Fruit fly (Drosophila melanogaster) whole organism, embryonic: Measurements from ENCODE around the gene Dif.

Experiments
- CG10543 ChIP-seq: fragments of 200-800 bp; sonication (Bioruptor generic); optimal IDR thresholded peaks from 3 replicates; lab custom pipeline; 2017; ENCODE audit warnings: missing biosample characterization, mild to moderate bottlenecking, missing genetic modification characterization, moderate library complexity
- CG10654 ChIP-seq: fragments of 200-800 bp; sonication (Bioruptor generic); optimal IDR thresholded peaks from 2 replicates; lab custom pipeline; 2016; ENCODE audit warnings: missing biosample characterization, missing genetic modification characterization
- CG11093 ChIP-seq: fragments of 200-800 bp; sonication (Bioruptor generic); IDR thresholded peaks from 3 replicates; pipeline ENCODE4 v1.3.6; 2022; ENCODE audit warnings: missing biosample characterization, missing genetic modification characterization
- CG13424 ChIP-seq: fragments of 200-800 bp; sonication (Bioruptor generic); optimal IDR thresholded peaks from 2 replicates; lab custom pipeline; 2019; ENCODE audit warnings: missing biosample characterization, mild to moderate bottlenecking, missing genetic modification characterization, moderate library complexity
- CG14441 ChIP-seq: fragments of 200-800 bp; sonication (Bioruptor generic); IDR thresholded peaks from 2 replicates; pipeline ENCODE4 v1.3.6; 2022; ENCODE audit warnings: missing biosample characterization, missing genetic modification characterization
- CG14710 ChIP-seq: fragments of 200-800 bp; sonication (Bioruptor generic); optimal IDR thresholded peaks from 3 replicates; lab custom pipeline; 2019; ENCODE audit warnings: missing biosample characterization, mild to moderate bottlenecking, missing genetic modification characterization, moderate library complexity
- CG14965 ChIP-seq: fragments of 200-800 bp; sonication (Bioruptor generic); optimal IDR thresholded peaks from 2 replicates; lab custom pipeline; 2016; ENCODE audit warnings: missing biosample characterization, missing genetic modification characterization, borderline replicate concordance
- CG15479 ChIP-seq: fragments of 200-800 bp; sonication (Bioruptor generic); optimal IDR thresholded peaks from 3 replicates; lab custom pipeline; 2019; ENCODE audit warnings: missing biosample characterization, mild to moderate bottlenecking, missing genetic modification characterization, moderate library complexity
- CG1602 ChIP-seq: fragments of 200-800 bp; sonication (Bioruptor generic); optimal IDR thresholded peaks from 3 replicates; lab custom pipeline; 2016; ENCODE audit warnings: missing biosample characterization, missing genetic modification characterization
- CG1603 ChIP-seq: fragments of 200-800 bp; sonication (Bioruptor generic); optimal IDR thresholded peaks from 2 replicates; lab custom pipeline; 2019; ENCODE audit warnings: missing biosample characterization, mild to moderate bottlenecking, missing genetic modification characterization, moderate library complexity
- CG16815 ChIP-seq: fragments of 200-800 bp; sonication (Bioruptor generic); optimal IDR thresholded peaks from 3 replicates; lab custom pipeline; 2017; ENCODE audit warnings: missing biosample characterization, mild to moderate bottlenecking, missing genetic modification characterization
- CG17328 ChIP-seq: fragments of 200-800 bp; sonication (Bioruptor generic); IDR thresholded peaks from 2 replicates; pipeline ENCODE4 v1.3.6; 2022; ENCODE audit warnings: missing biosample characterization, missing genetic modification characterization
- CG4424 ChIP-seq: fragments of 200-800 bp; sonication (Bioruptor generic); optimal IDR thresholded peaks from 3 replicates; lab custom pipeline; 2016; ENCODE audit warnings: missing biosample characterization, missing genetic modification characterization
- CG4707 ChIP-seq: fragments of 200-800 bp; sonication (Bioruptor generic); optimal IDR thresholded peaks from 2 replicates; lab custom pipeline; 2018; ENCODE audit warnings: missing biosample characterization, mild to moderate bottlenecking, missing genetic modification characterization, moderate library complexity
- CG6654 ChIP-seq: fragments of 200-800 bp; sonication (Bioruptor generic); optimal IDR thresholded peaks from 2 replicates; lab custom pipeline; 2017; ENCODE audit warnings: missing biosample characterization, mild to moderate bottlenecking, missing genetic modification characterization
- CG7556 ChIP-seq: fragments of 200-800 bp; sonication (Bioruptor generic); optimal IDR thresholded peaks from 2 replicates; lab custom pipeline; 2017; ENCODE audit warnings: missing biosample characterization, mild to moderate bottlenecking, missing genetic modification characterization
- CG7786 ChIP-seq: fragments of 200-800 bp; sonication (Bioruptor generic); optimal IDR thresholded peaks from 2 replicates; lab custom pipeline; 2016; ENCODE audit warnings: missing biosample characterization, missing genetic modification characterization
- CG8281 ChIP-seq: fragments of 200-800 bp; sonication (Bioruptor generic); optimal IDR thresholded peaks from 2 replicates; lab custom pipeline; 2018; ENCODE audit warnings: missing biosample characterization, mild to moderate bottlenecking, missing genetic modification characterization, moderate library complexity
- CTCF ChIP-seq: fragments of 200-800 bp; sonication (Bioruptor generic); optimal IDR thresholded peaks from 2 replicates; lab custom pipeline; 2017; ENCODE audit warnings: missing biosample characterization, mild to moderate bottlenecking, missing genetic modification characterization, moderate library complexity
- Dad ChIP-seq: fragments of 200-800 bp; sonication (Bioruptor generic); optimal IDR thresholded peaks from 3 replicates; lab custom pipeline; 2016; ENCODE audit warnings: missing biosample characterization, missing genetic modification characterization
- Ets65A ChIP-seq: fragments of 200-800 bp; sonication (Bioruptor generic); peaks from one replicate; lab custom pipeline; 2016; ENCODE audit warnings: missing biosample characterization, missing genetic modification characterization
- Gsc ChIP-seq: fragments of 200-800 bp; sonication (Bioruptor generic); IDR thresholded peaks from 2 replicates; pipeline ENCODE4 v1.3.6; 2022; ENCODE audit warnings: missing biosample characterization, missing genetic modification characterization
- H15 ChIP-seq: fragments of 200-800 bp; sonication (Bioruptor generic); IDR thresholded peaks from 3 replicates; pipeline ENCODE4 v1.3.6; 2022; ENCODE audit warnings: missing biosample characterization, missing genetic modification characterization
- HmgZ ChIP-seq: fragments of 200-800 bp; sonication (Bioruptor generic); optimal IDR thresholded peaks from 2 replicates; lab custom pipeline; 2018; ENCODE audit warnings: missing biosample characterization, mild to moderate bottlenecking, missing genetic modification characterization
- Hr39 ChIP-seq: fragments of >200 bp; optimal IDR thresholded peaks from 2 replicates; lab custom pipeline; 2017
- Lim3 ChIP-seq: fragments of 200-800 bp; sonication (Bioruptor generic); IDR thresholded peaks from 2 replicates; pipeline ENCODE4 v1.3.6; 2022; ENCODE audit warnings: missing biosample characterization, missing genetic modification characterization
- MBD-R2 ChIP-seq: fragments of 200-800 bp; sonication (Bioruptor generic); IDR thresholded peaks from 2 replicates; pipeline ENCODE4 v1.3.6; 2022; ENCODE audit warnings: missing biosample characterization, missing genetic modification characterization
- Sin3A ChIP-seq: fragments of >200 bp; optimal IDR thresholded peaks from 2 replicates; lab custom pipeline; 2018
- Tbp ChIP-seq: fragments of >200 bp; optimal IDR thresholded peaks from 2 replicates; lab custom pipeline; 2018; ENCODE audit warnings: missing biosample characterization, missing genetic modification characterization
- YL-1 ChIP-seq: fragments of 200-800 bp; sonication (Bioruptor generic); optimal IDR thresholded peaks from 3 replicates; lab custom pipeline; 2017; ENCODE audit warnings: missing biosample characterization, mild to moderate bottlenecking, missing genetic modification characterization
- al ChIP-seq: fragments of 200-800 bp; sonication (Bioruptor generic); IDR thresholded peaks from 2 replicates; pipeline ENCODE4 v1.3.6; 2022; ENCODE audit warnings: missing biosample characterization, missing genetic modification characterization
- ash1 ChIP-seq: fragments of 200-800 bp; sonication (Bioruptor generic); optimal IDR thresholded peaks from 2 replicates; lab custom pipeline; 2018; ENCODE audit warnings: missing biosample characterization, mild to moderate bottlenecking, missing genetic modification characterization
- disco-r ChIP-seq: fragments of 200-800 bp; sonication (Bioruptor generic); optimal IDR thresholded peaks from 2 replicates; lab custom pipeline; 2016; ENCODE audit warnings: missing biosample characterization, missing genetic modification characterization
- exex ChIP-seq: fragments of 200-800 bp; sonication (Bioruptor generic); optimal IDR thresholded peaks from 4 replicates; lab custom pipeline; 2018; ENCODE audit warnings: missing biosample characterization, mild to moderate bottlenecking, missing genetic modification characterization, moderate library complexity
- gce ChIP-seq: fragments of 200-800 bp; sonication (Bioruptor generic); IDR thresholded peaks from 3 replicates; pipeline ENCODE4 v1.3.6; 2022; ENCODE audit warnings: missing biosample characterization, missing genetic modification characterization
- kah ChIP-seq: fragments of 200-800 bp; sonication (Bioruptor generic); optimal IDR thresholded peaks from 2 replicates; lab custom pipeline; 2018; ENCODE audit warnings: missing biosample characterization, mild to moderate bottlenecking, missing genetic modification characterization
- ken ChIP-seq: fragments of 200-800 bp; sonication (Bioruptor generic); IDR thresholded peaks from 3 replicates; pipeline ENCODE4 v1.3.6; 2022; ENCODE audit warnings: missing biosample characterization, missing genetic modification characterization
- kni ChIP-seq: fragments of 200-800 bp; sonication (Bioruptor generic); optimal IDR thresholded peaks from 3 replicates; lab custom pipeline; 2017; ENCODE audit warnings: mild to moderate bottlenecking, missing biosample characterization, missing genetic modification reagents, missing genetic modification characterization
- mam ChIP-seq: fragments of 200-800 bp; sonication (Bioruptor generic); optimal IDR thresholded peaks from 3 replicates; lab custom pipeline; 2016; ENCODE audit warnings: missing biosample characterization, missing genetic modification characterization
- peb ChIP-seq: fragments of 200-800 bp; sonication (Bioruptor generic); IDR thresholded peaks from 2 replicates; pipeline ENCODE4 v1.3.6; 2022; ENCODE audit warnings: missing biosample characterization, missing genetic modification characterization
- psq ChIP-seq: fragments of 200-800 bp; sonication (Bioruptor generic); optimal IDR thresholded peaks from 2 replicates; lab custom pipeline; 2017; ENCODE audit warnings: missing biosample characterization, missing genetic modification characterization
- repo ChIP-seq: fragments of 200-800 bp; sonication (Bioruptor generic); optimal IDR thresholded peaks from 2 replicates; lab custom pipeline; 2016; ENCODE audit warnings: missing biosample characterization, missing genetic modification characterization
- row ChIP-seq: fragments of 200-800 bp; sonication (Bioruptor generic); IDR thresholded peaks from 3 replicates; pipeline ENCODE4 v1.3.6; 2022; ENCODE audit warnings: missing biosample characterization, missing genetic modification characterization
- sens-2 ChIP-seq: fragments of 200-800 bp; sonication (Bioruptor generic); IDR thresholded peaks from 2 replicates; pipeline ENCODE4 v1.3.6; 2022; ENCODE audit warnings: missing biosample characterization, missing genetic modification characterization
- slp2 ChIP-seq: fragments of 200-800 bp; sonication (Bioruptor generic); optimal IDR thresholded peaks from 2 replicates; lab custom pipeline; 2016; ENCODE audit warnings: missing biosample characterization, missing genetic modification characterization
- ssp ChIP-seq: fragments of 200-800 bp; sonication (Bioruptor generic); IDR thresholded peaks from 2 replicates; pipeline ENCODE4 v1.3.6; 2022; ENCODE audit warnings: missing biosample characterization, missing genetic modification characterization
- stc ChIP-seq: fragments of 200-800 bp; sonication (Bioruptor generic); IDR thresholded peaks from 2 replicates; pipeline ENCODE4 v1.3.6; 2022; ENCODE audit warnings: missing biosample characterization, missing genetic modification characterization
- tll ChIP-seq, 2 experiments: fragments of 200-800 bp in 1 of 2; fragments of >200 bp in 1 of 2; sonication (Bioruptor generic) in 1 of 2; optimal IDR thresholded peaks; 2 replicates each; lab custom pipeline; 2017 to 2019; ENCODE audit warnings: missing biosample characterization in 2 of 2, missing genetic modification characterization in 2 of 2, mild to moderate bottlenecking in 1 of 2, moderate library complexity in 1 of 2
- trh ChIP-seq: fragments of 200-800 bp; sonication (Bioruptor generic); optimal IDR thresholded peaks from 2 replicates; lab custom pipeline; 2016; ENCODE audit warnings: missing biosample characterization, missing genetic modification characterization
- unc-4 ChIP-seq: fragments of 200-800 bp; sonication (Bioruptor generic); IDR thresholded peaks from 2 replicates; pipeline ENCODE4 v1.3.6; 2022; ENCODE audit warnings: missing biosample characterization, missing genetic modification characterization; ENCODE audit not compliant: partially characterized antibody
- wdn ChIP-seq: fragments of 200-800 bp; sonication (Bioruptor generic); IDR thresholded peaks from 2 replicates; pipeline ENCODE4 v1.3.6; 2022; ENCODE audit warnings: missing biosample characterization, missing genetic modification characterization

Gene Dif

DNA sequence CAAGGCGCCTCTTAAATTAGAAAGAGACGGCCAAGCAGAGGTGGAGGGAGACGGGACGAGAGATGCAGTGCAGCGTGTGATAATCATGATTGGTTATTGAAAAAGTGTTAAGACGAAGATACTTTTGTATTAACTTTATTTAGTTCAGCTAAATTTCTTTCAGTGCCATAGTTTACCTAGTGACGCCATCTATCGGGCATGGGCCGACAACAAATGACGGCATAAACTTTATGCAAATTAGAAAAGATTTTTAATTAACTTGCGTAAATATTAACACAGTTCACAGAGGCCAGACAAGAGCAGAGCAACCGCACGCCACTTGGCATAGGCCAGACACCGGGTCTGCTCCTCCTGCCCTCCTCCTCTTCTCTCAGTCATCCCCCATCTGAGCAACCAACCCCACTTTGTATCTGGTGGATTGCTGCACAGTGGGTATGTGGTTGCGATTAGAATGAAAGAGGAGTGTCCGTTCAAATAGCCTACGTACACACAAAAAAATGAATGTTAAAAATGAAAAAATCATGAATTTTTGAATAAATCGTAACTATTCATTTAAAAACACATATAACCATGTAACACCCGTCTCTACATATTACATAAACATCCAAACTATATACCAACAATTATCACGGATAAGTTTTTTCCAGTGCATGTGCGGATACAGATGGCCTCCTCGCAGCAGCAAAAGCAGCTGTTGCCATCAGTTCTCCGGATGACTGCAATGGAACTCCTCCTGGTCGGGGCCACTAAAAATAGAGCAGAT is 33.1 kb upstream of the Dif start (continued):
- peak; percentile 71 for TF ChIP-seq CG1602 (GFP tag; lab: Kevin White, UChicago)
- TF ChIP-seq CG7786: peak; percentile 78
- peak; percentile 60; the same call in 1 of the 2 replicates for TF ChIP-seq peb
- peak; percentile 61 for TF ChIP-seq CG6654 (GFP tag; lab: Kevin White, UChicago)
- TF ChIP-seq HmgZ (tag; lab: Kevin White, UChicago): peak; percentile 73
- TF ChIP-seq Gsc (GFP tag; lab: Robert Waterston, UW): no peak
- TF ChIP-seq MBD-R2 (GFP tag; lab: Robert Waterston, UW): peak; percentile 50; the same call in 1 of the 2 replicates
- TF ChIP-seq row: peak; percentile 86
- peak; percentile 21 for TF ChIP-seq CG14965 (GFP tag; lab: Kevin White, UChicago)
- no peak for TF ChIP-seq unc-4 (GFP tag; lab: Robert Waterston, UW)
- peak; percentile 71; the same call in 2 of the 3 replicates for TF ChIP-seq H15 (GFP tag; lab: Robert Waterston, UW)
- TF ChIP-seq CG1603 (tag; lab: Kevin White, UChicago): peak; percentile 90
- peak; percentile 63 for TF ChIP-seq CG16815 (GFP tag; lab: Kevin White, UChicago)
- peak; percentile 87 for TF ChIP-seq CG13424
- peak; percentile 75 for TF ChIP-seq Dad
- peak; percentile 77 for TF ChIP-seq kah
- TF ChIP-seq exex (tag; lab: Kevin White, UChicago): peak; percentile 20
- TF ChIP-seq CG4707: peak; percentile 76
- peak; percentile 74 for TF ChIP-seq ssp
- peak; percentile 69 for TF ChIP-seq CG10654 (GFP tag; lab: Kevin White, UChicago)
- peak; percentile 18; the same call in 1 of the 2 replicates for TF ChIP-seq al (GFP tag; lab: Robert Waterston, UW)
- TF ChIP-seq CG4424 (GFP tag; lab: Kevin White, UChicago): peak; percentile 84
- peak; percentile 67 for TF ChIP-seq wdn (GFP tag; lab: Robert Waterston, UW)
- TF ChIP-seq disco-r (GFP tag; lab: Kevin White, UChicago): peak; percentile 44
- peak; percentile 70 for TF ChIP-seq repo (GFP tag; lab: Kevin White, UChicago)
- TF ChIP-seq CG10543 (GFP tag; lab: Kevin White, UChicago): no peak
- TF ChIP-seq CG17328: peak; percentile 86; the same call in 1 of the 2 replicates
- peak; percentile 68; the same call in 2 of the 3 replicates for TF ChIP-seq gce (GFP tag; lab: Robert Waterston, UW)
- no peak for TF ChIP-seq ash1 (GFP tag; lab: Kevin White, UChicago)
- peak; percentile 82 for TF ChIP-seq mam (GFP tag; lab: Kevin White, UChicago)
- TF ChIP-seq CG15479: no peak
- TF ChIP-seq Sin3A (lab: Kevin White, UChicago): no peak
- TF ChIP-seq Lim3 (GFP tag; lab: Robert Waterston, UW): peak; percentile 58; the same call in 1 of the 2 replicates
- TF ChIP-seq YL-1 (GFP tag; lab: Kevin White, UChicago): no peak
- peak; percentile 85 for TF ChIP-seq CTCF (GFP tag; lab: Kevin White, UChicago)
- peak; percentile 56; the same call in 1 of the 2 replicates for TF ChIP-seq sens-2
- TF ChIP-seq kni (GFP tag; lab: Kevin White, UChicago): no peak
- TF ChIP-seq CG7556 (GFP tag; lab: Kevin White, UChicago): peak; percentile 85
- TF ChIP-seq psq (GFP tag; lab: Kevin White, UChicago): no peak
- TF ChIP-seq slp2: peak; percentile 69
- TF ChIP-seq CG14710 (tag; lab: Kevin White, UChicago): peak; percentile 84
- peak; percentile 73 for TF ChIP-seq CG14441 (GFP tag; lab: Robert Waterston, UW)
- no peak for TF ChIP-seq tll (GFP tag; optimal IDR thresholded peaks at IDR 0.05; lab: Kevin White, UChicago)
- TF ChIP-seq ken (GFP tag; lab: Robert Waterston, UW): peak; percentile 81
- TF ChIP-seq Ets65A (GFP tag; lab: Kevin White, UChicago): peak; percentile 94
- no peak for TF ChIP-seq Hr39 (lab: Kevin White, UChicago)
- TF ChIP-seq CG8281: peak; percentile 47
- TF ChIP-seq trh (GFP tag; lab: Kevin White, UChicago): peak; percentile 60
- TF ChIP-seq Tbp (GFP tag; lab: Kevin White, UChicago): no peak
- TF ChIP-seq CG11093 (GFP tag; lab: Robert Waterston, UW): peak; percentile 59; the same call in 2 of the 3 replicates
- peak; percentile 77 for TF ChIP-seq stc (GFP tag; lab: Robert Waterston, UW)
